Worm (Caenorhabditis elegans) whole organism, L2 larva: ENCODE measurements around the gene dnj-20.

Experiments used
- ama-1 ChIP-seq: fragments of 150-350 bp; optimal IDR thresholded peaks from 2 replicates; lab custom pipeline; 2018; ENCODE audit warnings: inconsistent platforms
- elt-3 ChIP-seq: sonication (generic microtip); optimal IDR thresholded peaks from 2 replicates; lab custom pipeline; 2017; ENCODE audit warnings: missing biosample characterization, missing genetic modification characterization
- mab-5 ChIP-seq: fragments of 150-350 bp; optimal IDR thresholded peaks from 2 replicates; lab custom pipeline; 2014; ENCODE audit warnings: missing biosample characterization, missing genetic modification characterization
- nhr-21 ChIP-seq: fragments of 150-350 bp; optimal IDR thresholded peaks from 2 replicates; lab custom pipeline; 2014; ENCODE audit warnings: missing biosample characterization, missing genetic modification characterization
- nhr-23 ChIP-seq: fragments of 150-350 bp; optimal IDR thresholded peaks from 2 replicates; lab custom pipeline; 2014; ENCODE audit warnings: missing biosample characterization, missing genetic modification reagents, missing genetic modification characterization

DNA sequence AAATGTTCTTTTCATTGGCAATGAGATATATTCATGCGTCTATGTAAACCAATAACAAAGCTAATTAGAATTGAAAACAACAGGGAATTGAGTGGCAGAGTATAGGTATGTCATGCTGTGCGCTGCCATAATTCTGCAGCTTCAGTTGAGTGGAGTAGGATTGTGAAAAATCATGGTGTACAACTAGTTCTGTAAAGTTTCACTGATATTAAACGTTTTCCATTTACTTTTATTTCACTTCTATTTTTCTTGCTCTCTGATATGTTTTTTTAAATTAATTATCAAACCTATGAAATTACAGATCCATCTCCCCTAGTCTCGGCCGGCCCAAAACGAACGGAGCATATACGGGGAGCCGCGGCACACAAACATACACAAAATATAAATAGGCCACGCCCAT, 48.3 kb downstream of the dnj-20 start, which contains the start of gene exc-7:
- TF ChIP-seq nhr-23 (tag; lab: Kevin White, UChicago) (no peak), ama-1 (lab: Kevin White, UChicago) (no peak), mab-5 (tag; lab: Kevin White, UChicago) (no peak), elt-3 (tag; lab: Kevin White, UChicago) (no peak), nhr-21 (no peak)
